Worm (Caenorhabditis elegans) whole organism, L4 larva: Measurements from ENCODE around the gene C25E10.16.

Source experiments
- F26F4.8 ChIP-seq: fragments of 200-800 bp; sonication (Bioruptor generic); conservative IDR thresholded peaks from 2 replicates; pipeline ENCODE4 v1.3.6; 2022; ENCODE audit warnings: missing genetic modification characterization, missing compliant biosample characterization
- Y75B8A.6 ChIP-seq: fragments of 200-800 bp; sonication (Bioruptor generic); IDR thresholded peaks from 2 replicates; pipeline ENCODE4 v1.3.6; 2022; ENCODE audit warnings: missing genetic modification reagents, missing genetic modification characterization, missing compliant biosample characterization
- ZK337.2 ChIP-seq: fragments of 200-800 bp; sonication (Bioruptor generic); IDR thresholded peaks from 2 replicates; pipeline ENCODE4 v1.3.6; 2022; ENCODE audit warnings: missing genetic modification reagents, missing genetic modification characterization, missing compliant biosample characterization
- aha-1 ChIP-seq: fragments of 150-350 bp; peaks from one replicate; lab custom pipeline; 2014; ENCODE audit warnings: missing biosample characterization, missing genetic modification characterization
- aly-2 ChIP-seq: sonication (generic microtip); optimal IDR thresholded peaks from 2 replicates; lab custom pipeline; 2018; ENCODE audit warnings: missing biosample characterization, missing genetic modification characterization
- ama-1 ChIP-seq: fragments of 150-350 bp; optimal IDR thresholded peaks from 2 replicates; lab custom pipeline; 2014; ENCODE audit warnings: inconsistent platforms, mixed read lengths
- attf-4 ChIP-seq: sonication (generic microtip); optimal IDR thresholded peaks from 3 replicates; lab custom pipeline; 2017; ENCODE audit warnings: missing biosample characterization, missing genetic modification characterization
- ceh-20 ChIP-seq: fragments of 200-800 bp; sonication (Bioruptor generic); IDR thresholded peaks from 2 replicates; pipeline ENCODE4 v1.3.6; 2022; ENCODE audit warnings: missing genetic modification reagents, missing genetic modification characterization, missing compliant biosample characterization
- ceh-62 ChIP-seq: sonication (generic microtip); optimal IDR thresholded peaks from 2 replicates; lab custom pipeline; 2017; ENCODE audit warnings: missing biosample characterization, missing genetic modification characterization
- ceh-82 ChIP-seq: sonication (generic microtip); optimal IDR thresholded peaks from 2 replicates; lab custom pipeline; 2017; ENCODE audit warnings: missing biosample characterization, missing genetic modification characterization
- cey-2 ChIP-seq: sonication (generic microtip); optimal IDR thresholded peaks from 3 replicates; lab custom pipeline; 2017; ENCODE audit warnings: missing genetic modification characterization, mild to moderate bottlenecking, missing compliant biosample characterization, antibody characterized with exemption, borderline replicate concordance; ENCODE audit not compliant: insufficient read depth
- daf-16 ChIP-seq, 3 experiments: sonication (generic microtip); optimal IDR thresholded peaks; 2 replicates each; lab custom pipeline; 2016 to 2017; ENCODE audit warnings: missing genetic modification characterization in 3 of 3, missing genetic modification reagents in 3 of 3, mild to moderate bottlenecking in 2 of 3, missing compliant biosample characterization in 2 of 3, missing biosample characterization in 1 of 3, moderate library complexity in 1 of 3
- dmd-6 ChIP-seq: fragments of 200-800 bp; sonication (Bioruptor generic); IDR thresholded peaks from 2 replicates; pipeline ENCODE4 v1.3.6; 2022; ENCODE audit warnings: missing genetic modification reagents, missing genetic modification characterization, missing compliant biosample characterization
- dmd-9 ChIP-seq: fragments of 200-800 bp; sonication (Bioruptor generic); IDR thresholded peaks from 2 replicates; pipeline ENCODE4 v1.3.6; 2022; ENCODE audit warnings: missing genetic modification reagents, missing genetic modification characterization, missing compliant biosample characterization
- dve-1 ChIP-seq: sonication (generic microtip); optimal IDR thresholded peaks from 2 replicates; lab custom pipeline; 2017; ENCODE audit warnings: antibody characterized with exemption, mild to moderate bottlenecking, missing genetic modification characterization, missing compliant biosample characterization; ENCODE audit not compliant: insufficient read depth
- fkh-10 ChIP-seq: fragments of 150-350 bp; optimal IDR thresholded peaks from 2 replicates; lab custom pipeline; 2014; ENCODE audit warnings: missing biosample characterization, missing genetic modification reagents, missing genetic modification characterization
- hif-1 ChIP-seq, 2 experiments: sonication (generic microtip); optimal IDR thresholded peaks; 2 replicates each; lab custom pipeline; 2016 to 2017; ENCODE audit warnings: missing compliant biosample characterization in 2 of 2, missing genetic modification characterization in 2 of 2, missing genetic modification reagents in 2 of 2, missing genotype in 2 of 2, mild to moderate bottlenecking in 1 of 2
- hlh-11 ChIP-seq: fragments of 200-800 bp; sonication (Bioruptor generic); optimal IDR thresholded peaks from 2 replicates; lab custom pipeline; 2018; ENCODE audit warnings: mild to moderate bottlenecking, missing genetic modification characterization, missing compliant biosample characterization
- hlh-30 ChIP-seq: sonication (generic microtip); optimal IDR thresholded peaks from 2 replicates; lab custom pipeline; 2017; ENCODE audit warnings: antibody characterized with exemption, mild to moderate bottlenecking, missing genetic modification characterization, missing compliant biosample characterization; ENCODE audit not compliant: insufficient read depth
- hmg-1.1 ChIP-seq: fragments of 200-800 bp; sonication (Bioruptor generic); IDR thresholded peaks from 2 replicates; pipeline ENCODE4 v1.3.6; 2022; ENCODE audit warnings: missing genetic modification reagents, missing genetic modification characterization, missing compliant biosample characterization
- lin-1 ChIP-seq: fragments of 200-800 bp; sonication (Bioruptor generic); IDR thresholded peaks from 2 replicates; pipeline ENCODE4 v1.3.6; 2022; ENCODE audit warnings: missing genetic modification reagents, missing genetic modification characterization, missing compliant biosample characterization
- lin-39 ChIP-seq: fragments of 150-350 bp; optimal IDR thresholded peaks from 2 replicates; lab custom pipeline; 2014; ENCODE audit warnings: missing biosample characterization, missing genetic modification reagents, missing genetic modification characterization
- mdl-1 ChIP-seq, 2 experiments: fragments of 150-350 bp in 1 of 2; sonication (generic microtip) in 1 of 2; optimal IDR thresholded peaks; 2 replicates each; lab custom pipeline; 2014 to 2017; ENCODE audit warnings: missing biosample characterization in 2 of 2, missing genetic modification characterization in 2 of 2
- mdt-29 ChIP-seq: fragments of 200-800 bp; sonication (Bioruptor generic); IDR thresholded peaks from 2 replicates; pipeline ENCODE4 v1.3.6; 2022; ENCODE audit warnings: missing genetic modification reagents, missing genetic modification characterization, missing compliant biosample characterization
- mep-1 ChIP-seq: fragments of 150-350 bp; sonication (generic microtip); optimal IDR thresholded peaks from 3 replicates; lab custom pipeline; 2014; ENCODE audit warnings: missing biosample characterization, missing genetic modification characterization
- mxl-3 ChIP-seq: fragments of 200-800 bp; sonication (Bioruptor generic); optimal IDR thresholded peaks from 2 replicates; lab custom pipeline; 2018; ENCODE audit warnings: mild to moderate bottlenecking, missing genetic modification characterization, missing compliant biosample characterization
- nhr-11 ChIP-seq: fragments of 150-350 bp; optimal IDR thresholded peaks from 2 replicates; lab custom pipeline; 2014; ENCODE audit warnings: missing biosample characterization, missing genetic modification characterization
- nhr-28 ChIP-seq: fragments of 150-350 bp; optimal IDR thresholded peaks from 2 replicates; lab custom pipeline; 2014; ENCODE audit warnings: missing biosample characterization, missing genetic modification characterization
- nhr-48 ChIP-seq: sonication (generic microtip); optimal IDR thresholded peaks from 2 replicates; lab custom pipeline; 2016; ENCODE audit warnings: mild to moderate bottlenecking, missing genetic modification characterization, missing compliant biosample characterization
- nhr-6 ChIP-seq: fragments of 150-350 bp; optimal IDR thresholded peaks from 2 replicates; lab custom pipeline; 2014; ENCODE audit warnings: missing biosample characterization, missing genetic modification characterization
- snpc-1.2 ChIP-seq: fragments of 200-800 bp; sonication (Bioruptor generic); IDR thresholded peaks from 2 replicates; pipeline ENCODE4 v1.3.6; 2022; ENCODE audit warnings: missing genetic modification reagents, missing genetic modification characterization, missing compliant biosample characterization
- spr-3 ChIP-seq: fragments of 200-800 bp; sonication (Bioruptor generic); optimal IDR thresholded peaks from 2 replicates; lab custom pipeline; 2018; ENCODE audit warnings: mild to moderate bottlenecking, missing genetic modification characterization, missing compliant biosample characterization
- tag-97 ChIP-seq: fragments of 200-800 bp; sonication (Bioruptor generic); IDR thresholded peaks from 2 replicates; pipeline ENCODE4 v1.3.6; 2022; ENCODE audit warnings: missing genetic modification characterization, missing compliant biosample characterization
- tra-1 ChIP-seq: fragments of 200-800 bp; sonication (Bioruptor generic); IDR thresholded peaks from 2 replicates; pipeline ENCODE4 v1.3.6; 2022; ENCODE audit warnings: missing genetic modification reagents, missing genetic modification characterization, missing compliant biosample characterization
- unc-130 ChIP-seq: sonication (generic microtip); optimal IDR thresholded peaks from 2 replicates; lab custom pipeline; 2016; ENCODE audit warnings: missing genetic modification reagents, missing genetic modification characterization, missing compliant biosample characterization
- unc-62 ChIP-seq, 3 experiments: fragments of 150-350 bp in 1 of 3; sonication (generic microtip); optimal IDR thresholded peaks in 2 of 3; peaks in 1 of 3; 1 replicate in 1 of 3; 2 replicates in 2 of 3; lab custom pipeline; 2014 to 2017; ENCODE audit warnings: missing biosample characterization in 3 of 3, missing genetic modification characterization in 3 of 3, missing genetic modification reagents in 3 of 3, missing genotype in 1 of 3
- zag-1 ChIP-seq: fragments of 150-350 bp; optimal IDR thresholded peaks from 2 replicates; lab custom pipeline; 2014; ENCODE audit warnings: missing biosample characterization, missing genetic modification characterization
- zfp-3 ChIP-seq: fragments of 200-800 bp; sonication (Bioruptor generic); conservative IDR thresholded peaks from 2 replicates; pipeline ENCODE4 v1.3.6; 2022; ENCODE audit warnings: missing genetic modification reagents, missing genetic modification characterization, missing compliant biosample characterization
- zip-11 ChIP-seq: fragments of 200-800 bp; sonication (Bioruptor generic); IDR thresholded peaks from 2 replicates; pipeline ENCODE4 v1.3.6; 2022; ENCODE audit warnings: missing genetic modification characterization, missing compliant biosample characterization
- zip-2 ChIP-seq: fragments of 150-350 bp; optimal IDR thresholded peaks from 2 replicates; lab custom pipeline; 2014; ENCODE audit warnings: missing biosample characterization, missing genetic modification characterization
- ztf-7 ChIP-seq: fragments of 150-350 bp; optimal IDR thresholded peaks from 2 replicates; lab custom pipeline; 2014; ENCODE audit warnings: missing biosample characterization, missing genetic modification characterization

C25E10.16 gene

DNA sequence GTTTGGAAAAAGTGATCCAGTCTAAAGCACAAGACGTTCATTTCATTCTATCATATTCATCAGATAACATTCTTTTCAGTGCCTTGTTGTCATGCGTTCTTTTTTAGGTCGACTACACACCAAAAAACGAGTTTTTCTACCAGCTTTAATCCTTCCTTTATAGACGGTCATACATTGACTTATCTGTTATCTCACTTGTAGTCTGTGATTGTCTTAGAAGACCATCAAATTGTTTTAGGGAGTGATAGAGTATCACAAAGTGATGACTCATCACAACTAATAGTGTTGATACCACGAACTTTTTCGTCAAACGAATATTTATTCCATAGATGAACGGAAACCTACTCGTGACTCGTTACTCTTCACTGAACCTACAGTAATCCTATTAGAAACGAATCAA, 26.5 kb upstream of the C25E10.16 start (continued):
- TF ChIP-seq dmd-9 (GFP tag; lab: Robert Waterston, UW) (no peak), zip-2 (tag; lab: Kevin White, UChicago) (no peak), lin-1 (GFP tag; lab: Robert Waterston, UW) (no peak), nhr-11 (tag; lab: Kevin White, UChicago) (no peak), Y75B8A.6 (GFP tag; lab: Robert Waterston, UW) (no peak), F26F4.8 (no peak), nhr-6 (tag; lab: Kevin White, UChicago) (no peak), daf-16 (GFP tag; optimal IDR thresholded peaks at IDR 0.05; lab: Kevin White, UChicago) (no peak), daf-16 (tag; optimal IDR thresholded peaks at IDR 0.05; lab: Kevin White, UChicago) (peak; percentile 25), spr-3 (GFP tag; lab: Kevin White, UChicago) (no peak), nhr-48 (tag; lab: Kevin White, UChicago) (peak; percentile 88), mxl-3 (GFP tag; lab: Kevin White, UChicago) (no peak), ztf-7 (no peak), hlh-11 (tag; lab: Kevin White, UChicago) (peak; percentile 67), cey-2 (peak; percentile 17), mdt-29 (GFP tag; lab: Robert Waterston, UW) (no peak), ceh-62 (tag; lab: Kevin White, UChicago) (no peak), aha-1 (peak; percentile 26), hmg-1.1 (0 out of 2 replicates have a peak, but pooled peaks have one; percentile 19), fkh-10 (GFP tag; lab: Kevin White, UChicago) (no peak), unc-62 (GFP tag; optimal IDR thresholded peaks at IDR 0.05 in 1 of 2; lab: Kevin White, UChicago) (peak in 1 of 2 experiments; percentile 83), unc-62 (tag; optimal IDR thresholded peaks at IDR 0.05; lab: Kevin White, UChicago) (no peak), dve-1 (peak; percentile 31), ZK337.2 (GFP tag; lab: Robert Waterston, UW) (no peak), snpc-1.2 (no peak), hif-1 (tag; optimal IDR thresholded peaks at IDR 0.05; lab: Kevin White, UChicago) (no peak), ceh-20 (GFP tag; lab: Robert Waterston, UW) (no peak), unc-130 (GFP tag; lab: Kevin White, UChicago) (no peak), hlh-30 (tag; lab: Kevin White, UChicago) (peak; percentile 62), zip-11 (no peak), mep-1 (tag; lab: Kevin White, UChicago) (no peak), tra-1 (GFP tag; lab: Robert Waterston, UW) (no peak), zfp-3 (GFP tag; lab: Robert Waterston, UW) (no peak), lin-39 (tag; lab: Kevin White, UChicago) (no peak), ama-1 (lab: Kevin White, UChicago) (no peak), ceh-82 (tag; lab: Kevin White, UChicago) (no peak), nhr-28 (peak; percentile 90)

DNA sequence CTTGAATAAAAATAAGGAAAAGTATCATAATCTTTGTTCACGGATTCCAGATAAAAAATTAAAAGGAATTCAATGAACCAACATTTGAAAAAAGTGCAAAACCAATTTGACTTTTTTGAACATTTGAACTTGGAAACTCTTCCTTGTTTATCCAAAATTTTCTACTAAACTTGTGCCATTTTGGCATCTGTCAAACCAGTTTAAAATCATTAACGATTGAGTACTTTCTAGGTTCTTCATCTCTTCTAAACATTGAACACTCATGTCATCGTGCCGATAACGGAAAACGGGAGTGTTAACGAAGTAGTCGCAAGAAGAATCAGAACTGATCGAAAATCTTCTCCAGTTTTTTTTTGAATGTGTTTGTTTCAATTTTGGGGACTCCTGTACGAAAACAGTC, 24.9 kb upstream of the C25E10.16 start:
- 0 out of 2 replicates have a peak, but pooled peaks have one; percentile 30 for TF ChIP-seq dmd-6
- peak in 1 of 2 experiments; percentile 24 for TF ChIP-seq mdl-1 (tag; optimal IDR thresholded peaks at IDR 0.05; lab: Kevin White, UChicago)
- TF ChIP-seq aly-2 (tag; lab: Kevin White, UChicago), result no peak
- TF ChIP-seq nhr-6 (tag; lab: Kevin White, UChicago), result no peak
- no peak for TF ChIP-seq tra-1 (GFP tag; lab: Robert Waterston, UW)
- peak; percentile 48 for TF ChIP-seq nhr-28
- no peak for TF ChIP-seq tag-97 (GFP tag; lab: Robert Waterston, UW)
- no peak for TF ChIP-seq attf-4 (tag; lab: Kevin White, UChicago)
- TF ChIP-seq zag-1, result no peak
